Fruit fly (Drosophila melanogaster): ENCODE measurements around the gene CG11843.

DNA sequence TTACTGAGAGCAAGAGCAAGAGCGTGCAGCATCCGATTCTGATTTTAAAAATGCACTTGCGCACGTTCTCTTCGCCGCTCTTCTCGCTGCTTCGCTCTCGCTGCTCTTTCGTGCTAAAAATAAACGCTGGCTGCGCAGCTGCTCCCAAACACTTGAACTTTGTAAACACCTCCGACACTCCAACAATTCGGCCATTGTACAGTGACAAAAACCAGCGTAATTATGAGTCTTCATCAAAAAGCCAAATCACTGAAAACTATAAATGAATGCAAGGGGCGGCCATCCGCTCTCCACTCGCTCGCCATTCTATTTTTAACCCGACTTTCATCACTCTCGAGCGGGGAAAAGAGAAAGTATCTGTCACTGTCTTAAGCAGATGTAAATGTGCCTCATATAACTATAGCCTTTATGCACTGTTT lies 10.5 kb downstream of the CG11843 start:
- TF ChIP-seq psq (optimal IDR thresholded peaks at IDR 0.05), result no peak
- no peak for TF ChIP-seq ttk (optimal IDR thresholded peaks at IDR 0.05)
- no peak for TF ChIP-seq h (optimal IDR thresholded peaks at IDR 0.05)
- TF ChIP-seq Sin3A (optimal IDR thresholded peaks at IDR 0.05), result no peak

Measured in Kc167 (cell line).